Fruit fly (Drosophila melanogaster): ENCODE data around the gene CG42577.

CG42577 gene

dm6 chrX:20238736-20239607 is 20.1 kb upstream of the CG42577 start:
- TF ChIP-seq kay (GFP tag; ENCODE audit: borderline replicate concordance) (no peak), CG1620 (GFP tag; optimal IDR thresholded peaks at IDR 0.05) (no peak), ovo (GFP tag; optimal IDR thresholded peaks at IDR 0.05) (no peak), CG7045 (GFP tag; optimal IDR thresholded peaks at IDR 0.05) (no peak), cic (GFP tag; optimal IDR thresholded peaks at IDR 0.05) (no peak), pad (GFP tag; optimal IDR thresholded peaks at IDR 0.05) (no peak), Mnt (GFP tag; optimal IDR thresholded peaks at IDR 0.05) (no peak), Clk (GFP tag; optimal IDR thresholded peaks at IDR 0.05) (no peak), CG33017 (tag; optimal IDR thresholded peaks at IDR 0.05) (no peak), CG7101 (tag; optimal IDR thresholded peaks at IDR 0.05) (no peak), cnc (optimal IDR thresholded peaks at IDR 0.05) (no peak), CG12768 (GFP tag; optimal IDR thresholded peaks at IDR 0.05) (no peak), CG11617 (GFP tag; optimal IDR thresholded peaks at IDR 0.05) (no peak), CG14711 (tag; optimal IDR thresholded peaks at IDR 0.05) (no peak)

- TF ChIP-seq cic (GFP tag; optimal IDR thresholded peaks at IDR 0.05) (no peak), pad (GFP tag; optimal IDR thresholded peaks at IDR 0.05) (no peak), CG7045 (GFP tag; optimal IDR thresholded peaks at IDR 0.05) (no peak), CG14711 (tag; optimal IDR thresholded peaks at IDR 0.05) (no peak), CG33017 (tag; optimal IDR thresholded peaks at IDR 0.05) (no peak), ovo (GFP tag; optimal IDR thresholded peaks at IDR 0.05) (no peak), CG11617 (GFP tag; optimal IDR thresholded peaks at IDR 0.05) (no peak), Clk (GFP tag; optimal IDR thresholded peaks at IDR 0.05) (no peak), CG12768 (GFP tag; optimal IDR thresholded peaks at IDR 0.05) (no peak), CG7101 (tag; optimal IDR thresholded peaks at IDR 0.05) (no peak), cnc (optimal IDR thresholded peaks at IDR 0.05) (no peak), Hr96 (GFP tag; optimal IDR thresholded peaks at IDR 0.05) (no peak), kay (GFP tag; ENCODE audit: borderline replicate concordance) (no peak), CG5204 (GFP tag; optimal IDR thresholded peaks at IDR 0.05) (no peak), Mnt (GFP tag; optimal IDR thresholded peaks at IDR 0.05) (no peak), Crg-1 (GFP tag; optimal IDR thresholded peaks at IDR 0.05) (no peak)
Observed at dm6 chrX:20239608-20239941, 19.5 kb upstream of the CG42577 start, which contains the start of gene obst-A. TSS of gene obst-A (plus strand) at chrX:20239855.

dm6 chrX:20240518-20241186 is 18.4 kb upstream of the CG42577 start:
- no peak for TF ChIP-seq bab1 (GFP tag; optimal IDR thresholded peaks at IDR 0.05)
- TF ChIP-seq cic (GFP tag; optimal IDR thresholded peaks at IDR 0.05): no peak
- TF ChIP-seq CG1620 (GFP tag; optimal IDR thresholded peaks at IDR 0.05): no peak
- no peak for TF ChIP-seq ovo (GFP tag; optimal IDR thresholded peaks at IDR 0.05)
- TF ChIP-seq toe (GFP tag; optimal IDR thresholded peaks at IDR 0.05): no peak
- TF ChIP-seq Clk (GFP tag; optimal IDR thresholded peaks at IDR 0.05): no peak
- no peak for TF ChIP-seq CG33017 (tag; optimal IDR thresholded peaks at IDR 0.05)
- TF ChIP-seq CG11617 (GFP tag; optimal IDR thresholded peaks at IDR 0.05): no peak
- no peak for TF ChIP-seq tj (GFP tag; optimal IDR thresholded peaks at IDR 0.05)
- TF ChIP-seq CG12768 (GFP tag; optimal IDR thresholded peaks at IDR 0.05): no peak
- TF ChIP-seq CG5204 (GFP tag; optimal IDR thresholded peaks at IDR 0.05): no peak
- no peak for TF ChIP-seq CG14711 (tag; optimal IDR thresholded peaks at IDR 0.05)
- no peak for TF ChIP-seq CG7045 (GFP tag; optimal IDR thresholded peaks at IDR 0.05)
- no peak for TF ChIP-seq Hr96 (GFP tag; optimal IDR thresholded peaks at IDR 0.05)
- TF ChIP-seq kay (GFP tag; ENCODE audit: borderline replicate concordance): no peak
- no peak for TF ChIP-seq Mnt (GFP tag; optimal IDR thresholded peaks at IDR 0.05)
- no peak for TF ChIP-seq pad (GFP tag; optimal IDR thresholded peaks at IDR 0.05)
- no peak for TF ChIP-seq Crg-1 (GFP tag; optimal IDR thresholded peaks at IDR 0.05)

- TF ChIP-seq pad (GFP tag; optimal IDR thresholded peaks at IDR 0.05) (no peak), CG1620 (GFP tag; optimal IDR thresholded peaks at IDR 0.05) (no peak), Crg-1 (GFP tag; optimal IDR thresholded peaks at IDR 0.05) (no peak), cic (GFP tag; optimal IDR thresholded peaks at IDR 0.05) (no peak), toe (GFP tag; optimal IDR thresholded peaks at IDR 0.05) (no peak), Hr96 (GFP tag; optimal IDR thresholded peaks at IDR 0.05) (no peak), CG11617 (GFP tag; optimal IDR thresholded peaks at IDR 0.05) (no peak), CG5204 (GFP tag; optimal IDR thresholded peaks at IDR 0.05) (no peak), Mnt (GFP tag; optimal IDR thresholded peaks at IDR 0.05) (no peak), bab1 (GFP tag; optimal IDR thresholded peaks at IDR 0.05) (no peak), CG33017 (tag; optimal IDR thresholded peaks at IDR 0.05) (no peak), kay (GFP tag; ENCODE audit: borderline replicate concordance) (no peak), ovo (GFP tag; optimal IDR thresholded peaks at IDR 0.05) (no peak), tj (GFP tag; optimal IDR thresholded peaks at IDR 0.05) (no peak), CG7101 (tag; optimal IDR thresholded peaks at IDR 0.05) (no peak), CG14711 (tag; optimal IDR thresholded peaks at IDR 0.05) (no peak), CG7045 (GFP tag; optimal IDR thresholded peaks at IDR 0.05) (no peak), Clk (GFP tag; optimal IDR thresholded peaks at IDR 0.05) (no peak)
Observed at dm6 chrX:20243274-20243839, 15.7 kb upstream of the CG42577 start.

- TF ChIP-seq CG33017 (tag; optimal IDR thresholded peaks at IDR 0.05): no peak
Observed at dm6 chrX:20244278-20244677, 14.8 kb upstream of the CG42577 start, which contains the start of gene Peritrophin-A. TSS of gene Peritrophin-A (plus strand) at chrX:20244647.
